Fruit fly (Drosophila melanogaster) whole organism, embryonic: ENCODE results near the gene Rack1.

Experiments used
- Atf6 ChIP-seq: fragments of 200-800 bp; sonication (Bioruptor generic); IDR thresholded peaks from 2 replicates; pipeline ENCODE4 v1.3.6; 2022; ENCODE audit warnings: missing biosample characterization, missing genetic modification characterization
- Blimp-1 ChIP-seq: fragments of 200-800 bp; sonication (Bioruptor generic); optimal IDR thresholded peaks from 3 replicates; lab custom pipeline; 2018; ENCODE audit warnings: missing biosample characterization, missing genetic modification characterization, mild to moderate bottlenecking, moderate library complexity, missing genetic modification reagents
- CG11085 ChIP-seq: fragments of 200-800 bp; sonication (Bioruptor generic); IDR thresholded peaks from 2 replicates; pipeline ENCODE4 v1.3.6; 2022; ENCODE audit warnings: missing biosample characterization, missing genetic modification characterization
- CG13287 ChIP-seq: fragments of 200-800 bp; sonication (Bioruptor generic); IDR thresholded peaks from 2 replicates; pipeline ENCODE4 v1.3.6; 2022; ENCODE audit warnings: missing biosample characterization, missing genetic modification characterization; ENCODE audit not compliant: partially characterized antibody
- CG13624 ChIP-seq: fragments of 200-800 bp; sonication (Bioruptor generic); optimal IDR thresholded peaks from 2 replicates; lab custom pipeline; 2016; ENCODE audit warnings: missing biosample characterization, missing genetic modification characterization
- CG14860 ChIP-seq: fragments of 200-800 bp; sonication (Bioruptor generic); IDR thresholded peaks from 3 replicates; pipeline ENCODE4 v1.3.6; 2022; ENCODE audit warnings: missing biosample characterization, missing genetic modification characterization; ENCODE audit not compliant: partially characterized antibody
- CG17361 ChIP-seq: fragments of 200-800 bp; sonication (Bioruptor generic); IDR thresholded peaks from 3 replicates; pipeline ENCODE4 v1.3.6; 2022; ENCODE audit warnings: missing biosample characterization, missing genetic modification characterization
- CG17568 ChIP-seq: fragments of 200-800 bp; sonication (Bioruptor generic); optimal IDR thresholded peaks from 2 replicates; lab custom pipeline; 2018; ENCODE audit warnings: missing biosample characterization, mild to moderate bottlenecking, missing genetic modification characterization, moderate library complexity
- CG1832 ChIP-seq: fragments of 200-800 bp; sonication (Bioruptor generic); optimal IDR thresholded peaks from 2 replicates; lab custom pipeline; 2017; ENCODE audit warnings: missing biosample characterization, mild to moderate bottlenecking, missing genetic modification characterization, inconsistent platforms
- CG2202 ChIP-seq: fragments of 200-800 bp; sonication (Bioruptor generic); optimal IDR thresholded peaks from 2 replicates; lab custom pipeline; 2018; ENCODE audit warnings: missing biosample characterization, mild to moderate bottlenecking, missing genetic modification characterization
- CG2712 ChIP-seq: fragments of 200-800 bp; optimal IDR thresholded peaks from 3 replicates; lab custom pipeline; 2019; ENCODE audit warnings: missing biosample characterization, mild to moderate bottlenecking, missing genetic modification characterization, moderate library complexity
- CG3281 ChIP-seq: fragments of 200-800 bp; sonication (Bioruptor generic); optimal IDR thresholded peaks from 3 replicates; lab custom pipeline; 2017; ENCODE audit warnings: missing biosample characterization, mild to moderate bottlenecking, missing genetic modification characterization
- CG4404 ChIP-seq: fragments of 200-800 bp; sonication (Bioruptor generic); IDR thresholded peaks from 2 replicates; pipeline ENCODE4 v1.3.6; 2022; ENCODE audit warnings: missing biosample characterization, missing genetic modification characterization
- CG6791 ChIP-seq: fragments of 200-800 bp; sonication (Bioruptor generic); IDR thresholded peaks from 3 replicates; pipeline ENCODE4 v1.3.6; 2022; ENCODE audit warnings: missing biosample characterization, missing genetic modification characterization; ENCODE audit not compliant: partially characterized antibody
- CG7786 ChIP-seq: fragments of 200-800 bp; sonication (Bioruptor generic); optimal IDR thresholded peaks from 2 replicates; lab custom pipeline; 2016; ENCODE audit warnings: missing biosample characterization, missing genetic modification characterization
- CG7928 ChIP-seq: fragments of 200-800 bp; sonication (Bioruptor generic); optimal IDR thresholded peaks from 2 replicates; lab custom pipeline; 2017; ENCODE audit warnings: missing biosample characterization, mild to moderate bottlenecking, missing genetic modification characterization
- CG7963 ChIP-seq: fragments of 200-800 bp; sonication (Bioruptor generic); IDR thresholded peaks from 3 replicates; pipeline ENCODE4 v1.3.6; 2022; ENCODE audit warnings: missing biosample characterization, missing genetic modification characterization; ENCODE audit not compliant: partially characterized antibody
- Doc2 ChIP-seq: fragments of 200-800 bp; sonication (Bioruptor generic); IDR thresholded peaks from 2 replicates; pipeline ENCODE4 v1.3.6; 2022; ENCODE audit warnings: missing biosample characterization, missing genetic modification characterization
- Fer2 ChIP-seq: fragments of 200-800 bp; sonication (Bioruptor generic); optimal IDR thresholded peaks from 2 replicates; lab custom pipeline; 2018; ENCODE audit warnings: missing biosample characterization, mild to moderate bottlenecking, missing genetic modification characterization, moderate library complexity
- HHEX ChIP-seq: fragments of 200-800 bp; sonication (Bioruptor generic); optimal IDR thresholded peaks from 3 replicates; lab custom pipeline; 2017; ENCODE audit warnings: missing biosample characterization, mild to moderate bottlenecking, missing genetic modification characterization, missing genetic modification reagents
- HLH4C ChIP-seq: fragments of 200-800 bp; sonication (Bioruptor generic); IDR thresholded peaks from 3 replicates; pipeline ENCODE4 v1.3.6; 2022; ENCODE audit warnings: missing biosample characterization, missing genetic modification characterization; ENCODE audit not compliant: partially characterized antibody
- Max ChIP-seq: fragments of 200-800 bp; sonication (Bioruptor generic); optimal IDR thresholded peaks from 2 replicates; lab custom pipeline; 2016; ENCODE audit warnings: missing biosample characterization, mild to moderate bottlenecking, missing genetic modification characterization
- NC2α ChIP-seq: fragments of 200-800 bp; sonication (Bioruptor generic); optimal IDR thresholded peaks from 2 replicates; lab custom pipeline; 2016; ENCODE audit warnings: missing biosample characterization, missing genetic modification characterization
- Opbp ChIP-seq: fragments of 200-800 bp; sonication (Bioruptor generic); IDR thresholded peaks from 3 replicates; pipeline ENCODE4 v1.3.6; 2022; ENCODE audit warnings: missing biosample characterization, missing genetic modification characterization; ENCODE audit not compliant: partially characterized antibody
- PHDP ChIP-seq: fragments of 200-800 bp; sonication (Bioruptor generic); optimal IDR thresholded peaks from 3 replicates; lab custom pipeline; 2018; ENCODE audit warnings: missing biosample characterization, mild to moderate bottlenecking, missing genetic modification characterization, moderate library complexity
- Rfx ChIP-seq: fragments of 200-800 bp; sonication (Bioruptor generic); IDR thresholded peaks from 2 replicates; pipeline ENCODE4 v1.3.6; 2022; ENCODE audit warnings: missing biosample characterization, missing genetic modification characterization
- Sox100B ChIP-seq: fragments of 200-800 bp; sonication (Bioruptor generic); optimal IDR thresholded peaks from 3 replicates; lab custom pipeline; 2018; ENCODE audit warnings: missing biosample characterization, mild to moderate bottlenecking, missing genetic modification characterization
- Xbp1 ChIP-seq: fragments of 200-800 bp; sonication (Bioruptor generic); optimal IDR thresholded peaks from 3 replicates; lab custom pipeline; 2016; ENCODE audit warnings: missing biosample characterization, mild to moderate bottlenecking, missing genetic modification characterization
- br ChIP-seq: fragments of >200 bp; optimal IDR thresholded peaks from 2 replicates; lab custom pipeline; 2017
- cg ChIP-seq: fragments of 200-800 bp; sonication (Bioruptor generic); optimal IDR thresholded peaks from 3 replicates; lab custom pipeline; 2019; ENCODE audit warnings: missing biosample characterization, mild to moderate bottlenecking, missing genetic modification characterization, moderate library complexity
- disco-r ChIP-seq: fragments of 200-800 bp; sonication (Bioruptor generic); optimal IDR thresholded peaks from 2 replicates; lab custom pipeline; 2016; ENCODE audit warnings: missing biosample characterization, missing genetic modification characterization
- dysf ChIP-seq: fragments of 200-800 bp; sonication (Bioruptor generic); IDR thresholded peaks from 3 replicates; pipeline ENCODE4 v1.3.6; 2022; ENCODE audit warnings: missing biosample characterization, missing genetic modification characterization
- ewg ChIP-seq: fragments of 200-800 bp; sonication (Bioruptor generic); optimal IDR thresholded peaks from 3 replicates; lab custom pipeline; 2017; ENCODE audit warnings: mild to moderate bottlenecking, missing biosample characterization, missing genetic modification reagents, missing genetic modification characterization
- her ChIP-seq: fragments of 200-800 bp; sonication (Bioruptor generic); optimal IDR thresholded peaks from 2 replicates; lab custom pipeline; 2016; ENCODE audit warnings: missing biosample characterization, missing genetic modification characterization
- hkb ChIP-seq, 2 experiments: fragments of 200-800 bp in 1 of 2; fragments of >200 bp in 1 of 2; sonication (Bioruptor generic) in 1 of 2; IDR thresholded peaks in 1 of 2; optimal IDR thresholded peaks in 1 of 2; 2 replicates each; pipeline versions ENCODE4 v1.3.6 to Lab custom; 2017 to 2022; ENCODE audit warnings: missing biosample characterization in 1 of 2, missing genetic modification characterization in 1 of 2
- inv ChIP-seq: fragments of 200-800 bp; sonication (Bioruptor generic); IDR thresholded peaks from 2 replicates; pipeline ENCODE4 v1.3.6; 2022; ENCODE audit warnings: missing biosample characterization, missing genetic modification characterization; ENCODE audit not compliant: partially characterized antibody
- ken ChIP-seq: fragments of 200-800 bp; sonication (Bioruptor generic); IDR thresholded peaks from 3 replicates; pipeline ENCODE4 v1.3.6; 2022; ENCODE audit warnings: missing biosample characterization, missing genetic modification characterization
- lab ChIP-seq: fragments of 200-800 bp; sonication (Bioruptor generic); optimal IDR thresholded peaks from 3 replicates; lab custom pipeline; 2017; ENCODE audit warnings: missing biosample characterization, missing genetic modification characterization, mild to moderate bottlenecking, moderate library complexity, missing genetic modification reagents
- maf-S ChIP-seq: fragments of 200-800 bp; sonication (Bioruptor generic); optimal IDR thresholded peaks from 2 replicates; lab custom pipeline; 2016; ENCODE audit warnings: missing biosample characterization, missing genetic modification characterization
- mam ChIP-seq: fragments of 200-800 bp; sonication (Bioruptor generic); optimal IDR thresholded peaks from 3 replicates; lab custom pipeline; 2016; ENCODE audit warnings: missing biosample characterization, missing genetic modification characterization
- nau ChIP-seq: fragments of 200-800 bp; sonication (Bioruptor generic); optimal IDR thresholded peaks from 3 replicates; lab custom pipeline; 2017; ENCODE audit warnings: missing biosample characterization, mild to moderate bottlenecking, missing genetic modification characterization, missing genetic modification reagents
- nerfin-2 ChIP-seq: fragments of 200-800 bp; sonication (Bioruptor generic); IDR thresholded peaks from 2 replicates; pipeline ENCODE4 v1.3.6; 2022; ENCODE audit warnings: missing biosample characterization, missing genetic modification characterization; ENCODE audit not compliant: partially characterized antibody
- onecut ChIP-seq: fragments of 200-800 bp; sonication (Bioruptor generic); IDR thresholded peaks from 2 replicates; pipeline ENCODE4 v1.3.6; 2022; ENCODE audit warnings: missing biosample characterization, missing genetic modification characterization
- sna ChIP-seq: fragments of 200-800 bp; sonication (Bioruptor generic); IDR thresholded peaks from 2 replicates; pipeline ENCODE4 v1.3.6; 2022; ENCODE audit warnings: missing biosample characterization, missing genetic modification characterization; ENCODE audit not compliant: partially characterized antibody
- tin ChIP-seq: fragments of 200-800 bp; sonication (Bioruptor generic); optimal IDR thresholded peaks from 3 replicates; lab custom pipeline; 2016; ENCODE audit warnings: missing biosample characterization, missing genetic modification characterization
- vnd ChIP-seq: fragments of 200-800 bp; sonication (Bioruptor generic); IDR thresholded peaks from 3 replicates; pipeline ENCODE4 v1.3.6; 2022; ENCODE audit warnings: missing biosample characterization, missing genetic modification characterization; ENCODE audit not compliant: partially characterized antibody
- zen2 ChIP-seq: fragments of 200-800 bp; sonication (Bioruptor generic); IDR thresholded peaks from 3 replicates; pipeline ENCODE4 v1.3.6; 2022; ENCODE audit warnings: missing biosample characterization, missing genetic modification characterization; ENCODE audit not compliant: partially characterized antibody

The Rack1 gene

dm6 chr2L:7872680-7873079, 45.6 kb upstream of the Rack1 start (continued):
- TF ChIP-seq ewg (GFP tag; lab: Kevin White, UChicago) (no peak), CG14860 (GFP tag; lab: Robert Waterston, UW) (peak; percentile 88), maf-S (GFP tag; lab: Kevin White, UChicago) (no peak), CG1832 (GFP tag; lab: Kevin White, UChicago) (no peak), Opbp (peak; percentile 92), CG6791 (GFP tag; lab: Robert Waterston, UW) (peak; percentile 93), Atf6 (GFP tag; lab: Robert Waterston, UW) (0 out of 2 replicates have a peak, but pooled peaks have one; percentile 31), cg (no peak), NC2α (GFP tag; lab: Kevin White, UChicago) (no peak), CG11085 (GFP tag; lab: Robert Waterston, UW) (no peak), vnd (GFP tag; lab: Robert Waterston, UW) (peak; percentile 84), dysf (GFP tag; lab: Robert Waterston, UW) (no peak), disco-r (GFP tag; lab: Kevin White, UChicago) (no peak), her (no peak), CG3281 (no peak), CG7963 (peak; percentile 69; the same call in 2 of the 3 replicates), CG2202 (tag; lab: Kevin White, UChicago) (no peak), inv (GFP tag; lab: Robert Waterston, UW) (peak; percentile 39; the same call in 1 of the 2 replicates), CG7928 (no peak), HLH4C (GFP tag; lab: Robert Waterston, UW) (peak; percentile 76), ken (GFP tag; lab: Robert Waterston, UW) (no peak), onecut (GFP tag; lab: Robert Waterston, UW) (peak; percentile 23; the same call in 1 of the 2 replicates), PHDP (tag; lab: Kevin White, UChicago) (no peak), sna (GFP tag; lab: Robert Waterston, UW) (peak; percentile 74), Rfx (GFP tag; lab: Robert Waterston, UW) (peak; percentile 18; the same call in 1 of the 2 replicates), zen2 (GFP tag; lab: Robert Waterston, UW) (peak; percentile 78), Fer2 (tag; lab: Kevin White, UChicago) (no peak), nerfin-2 (GFP tag; lab: Robert Waterston, UW) (peak; percentile 94), CG13287 (GFP tag; lab: Robert Waterston, UW) (peak; percentile 74)

- TF ChIP-seq Sox100B (GFP tag; lab: Kevin White, UChicago) (peak; percentile 44), Xbp1 (GFP tag; lab: Kevin White, UChicago) (peak; percentile 42), br (lab: Kevin White, UChicago) (no peak), hkb (optimal IDR thresholded peaks at IDR 0.05; lab: Kevin White, UChicago) (no peak), hkb (GFP tag; IDR thresholded peaks at IDR 0.05; lab: Robert Waterston, UW) (no peak), CG17361 (GFP tag; lab: Robert Waterston, UW) (peak; percentile 61; the same call in 2 of the 3 replicates), CG17568 (GFP tag; lab: Kevin White, UChicago) (peak; percentile 16), lab (GFP tag; lab: Kevin White, UChicago) (peak; percentile 66), nerfin-2 (GFP tag; lab: Robert Waterston, UW) (no peak), CG4404 (GFP tag; lab: Robert Waterston, UW) (0 out of 2 replicates have a peak, but pooled peaks have one; percentile 24), Blimp-1 (GFP tag; lab: Kevin White, UChicago) (peak; percentile 18), CG13624 (GFP tag; lab: Kevin White, UChicago) (peak; percentile 34), tin (GFP tag; lab: Kevin White, UChicago) (peak; percentile 15), Max (GFP tag; lab: Kevin White, UChicago) (no peak), nau (peak; percentile 59), Atf6 (GFP tag; lab: Robert Waterston, UW) (peak; percentile 71), Doc2 (GFP tag; lab: Robert Waterston, UW) (no peak), CG7786 (GFP tag; lab: Kevin White, UChicago) (peak; percentile 16), CG2712 (tag; lab: Kevin White, UChicago) (peak; percentile 52), mam (GFP tag; lab: Kevin White, UChicago) (peak; percentile 41), HHEX (GFP tag; lab: Kevin White, UChicago) (peak; percentile 31)
Measured at dm6 chr2L:7871821-7872524, 44.9 kb upstream of the Rack1 start.
